Worm (Caenorhabditis elegans): ENCODE data around the gene T07A5.7.

T07A5.7 gene

ce11 chrIII:10290541-10290940 is 20.4 kb downstream of the T07A5.7 start:
- TF ChIP-seq D1046.2 (GFP tag; IDR thresholded peaks at IDR 0.05) (no peak), Y75B8A.6 (GFP tag; IDR thresholded peaks at IDR 0.05) (no peak), nhr-42 (GFP tag; IDR thresholded peaks at IDR 0.05) (no peak), hlh-11 (tag; optimal IDR thresholded peaks at IDR 0.05) (peak; percentile 6), mdl-1 (tag; optimal IDR thresholded peaks at IDR 0.05) (peak in 1 of 2 experiments; percentile 62), lsy-2 (tag; optimal IDR thresholded peaks at IDR 0.05) (peak in 1 of 2 experiments; percentile 20), unc-130 (GFP tag; optimal IDR thresholded peaks at IDR 0.05) (no peak), aha-1 (tag) (peak; percentile 74), nhr-28 (tag; optimal IDR thresholded peaks at IDR 0.05) (peak; percentile 46), mxl-2 (GFP tag; conservative IDR thresholded peaks at IDR 0.05) (no peak), F44E2.7 (GFP tag; IDR thresholded peaks at IDR 0.05) (no peak), ceh-82 (tag; optimal IDR thresholded peaks at IDR 0.05) (no peak), mxl-3 (GFP tag; optimal IDR thresholded peaks at IDR 0.05) (peak; percentile 26), skn-1 (tag; optimal IDR thresholded peaks at IDR 0.05) (no peak), hlh-30 (tag; optimal IDR thresholded peaks at IDR 0.05; ENCODE audit: insufficient read depth) (peak; percentile 52)

ce11 chrIII:10289790-10290189 is 21.1 kb downstream of the T07A5.7 start:
- no peak for TF ChIP-seq lim-7 (GFP tag; IDR thresholded peaks at IDR 0.05)
- TF ChIP-seq set-16 (GFP tag; IDR thresholded peaks at IDR 0.05) = no peak
- no peak for TF ChIP-seq ctbp-1 (GFP tag; IDR thresholded peaks at IDR 0.05)
- no peak for TF ChIP-seq nhr-42 (GFP tag; IDR thresholded peaks at IDR 0.05)
- TF ChIP-seq snpc-4 (tag; optimal IDR thresholded peaks at IDR 0.05) = no peak
- no peak for TF ChIP-seq fos-1 (tag; optimal IDR thresholded peaks at IDR 0.05)
- TF ChIP-seq lin-38 (GFP tag; IDR thresholded peaks at IDR 0.05) = no peak
- TF ChIP-seq vab-7 (GFP tag; IDR thresholded peaks at IDR 0.05) = no peak
- no peak for TF ChIP-seq madf-5 (GFP tag; IDR thresholded peaks at IDR 0.05)
- TF ChIP-seq mdl-1 (tag; optimal IDR thresholded peaks at IDR 0.05) = peak in 1 of 2 experiments; percentile 9
- peak in 1 of 2 experiments; percentile 75 for TF ChIP-seq unc-62 (GFP tag; optimal IDR thresholded peaks at IDR 0.05 in 1 of 2)
- no peak for TF ChIP-seq unc-62 (tag; optimal IDR thresholded peaks at IDR 0.05)

ce11 chrIII:10285623-10286022 is 25.3 kb downstream of the T07A5.7 start, which contains the start of gene K10G9.2:
Gene K10G9.2, plus strand, starts transcription at chrIII:10285923.
- no peak for TF ChIP-seq F26F4.8 (GFP tag; conservative IDR thresholded peaks at IDR 0.05)
- TF ChIP-seq mdt-29 (GFP tag; IDR thresholded peaks at IDR 0.05) = no peak
- no peak for TF ChIP-seq lin-39 (tag; optimal IDR thresholded peaks at IDR 0.05)
- TF ChIP-seq hif-1 (tag; optimal IDR thresholded peaks at IDR 0.05) = no peak
- no peak for TF ChIP-seq mep-1 (tag; optimal IDR thresholded peaks at IDR 0.05)
- no peak for TF ChIP-seq lsy-2 (tag; optimal IDR thresholded peaks at IDR 0.05)
- TF ChIP-seq daf-16 (GFP tag; optimal IDR thresholded peaks at IDR 0.05) = no peak
- no peak for TF ChIP-seq daf-16 (tag; optimal IDR thresholded peaks at IDR 0.05)
- no peak for TF ChIP-seq T20F7.1 (GFP tag; optimal IDR thresholded peaks at IDR 0.05)
- TF ChIP-seq lin-38 (GFP tag; IDR thresholded peaks at IDR 0.05) = no peak
- TF ChIP-seq ctbp-1 (GFP tag; IDR thresholded peaks at IDR 0.05) = no peak
- TF ChIP-seq ZK546.5 (tag; optimal IDR thresholded peaks at IDR 0.05) = no peak
- TF ChIP-seq madf-5 (GFP tag; IDR thresholded peaks at IDR 0.05) = no peak
- TF ChIP-seq lin-13 (GFP tag; optimal IDR thresholded peaks at IDR 0.05) = no peak
- TF ChIP-seq ceh-20 (GFP tag; IDR thresholded peaks at IDR 0.05) = no peak
- no peak for TF ChIP-seq fos-1 (tag; optimal IDR thresholded peaks at IDR 0.05)
- TF ChIP-seq pqm-1 (tag; optimal IDR thresholded peaks at IDR 0.05) = no peak
- TF ChIP-seq D1046.2 (GFP tag; IDR thresholded peaks at IDR 0.05) = no peak

ce11 chrIII:10284214-10284613 is 26.7 kb downstream of the T07A5.7 start:
- no peak for TF ChIP-seq arid-1 (GFP tag; conservative IDR thresholded peaks at IDR 0.05)
- TF ChIP-seq lim-7 (GFP tag; IDR thresholded peaks at IDR 0.05) = no peak
- peak; percentile 65 for TF ChIP-seq hlh-30 (tag; optimal IDR thresholded peaks at IDR 0.05; ENCODE audit: insufficient read depth)
- peak; percentile 46 to 58 for TF ChIP-seq lsy-2 (tag; optimal IDR thresholded peaks at IDR 0.05)
- peak; percentile 19 for TF ChIP-seq lin-13 (GFP tag; optimal IDR thresholded peaks at IDR 0.05)
- TF ChIP-seq aha-1 (tag) = peak; percentile 93
- no peak for TF ChIP-seq daf-19 (GFP tag; conservative IDR thresholded peaks at IDR 0.05)
- no peak for TF ChIP-seq F10B5.3 (tag; optimal IDR thresholded peaks at IDR 0.05)
- no peak for TF ChIP-seq ZK546.5 (tag; optimal IDR thresholded peaks at IDR 0.05)
- TF ChIP-seq fkh-10 (GFP tag; optimal IDR thresholded peaks at IDR 0.05) = peak; percentile 61
- no peak for TF ChIP-seq ceh-44 (GFP tag; IDR thresholded peaks at IDR 0.05)
- TF ChIP-seq ces-1 (GFP tag; optimal IDR thresholded peaks at IDR 0.05) = peak; percentile 84
- no peak for TF ChIP-seq saeg-2 (GFP tag; IDR thresholded peaks at IDR 0.05)
- TF ChIP-seq zip-2 (tag; optimal IDR thresholded peaks at IDR 0.05) = no peak
- peak; percentile 55 for TF ChIP-seq dmd-6 (GFP tag; IDR thresholded peaks at IDR 0.05)
- no peak for TF ChIP-seq nhr-28 (tag; optimal IDR thresholded peaks at IDR 0.05)
- TF ChIP-seq F37D6.2 (tag; optimal IDR thresholded peaks at IDR 0.05) = peak; percentile 68
- TF ChIP-seq mxl-3 (GFP tag; optimal IDR thresholded peaks at IDR 0.05) = peak; percentile 28
